Fruit fly (Drosophila melanogaster) whole organism, prepupa: Measurements from ENCODE around the gene Teh1.

Source experiments
- CG10669 ChIP-seq: fragments of 200-800 bp; sonication (Bioruptor generic); optimal IDR thresholded peaks from 3 replicates; lab custom pipeline; 2018; ENCODE audit warnings: missing biosample characterization, mild to moderate bottlenecking, missing genetic modification characterization, moderate library complexity
- CG11294 ChIP-seq: fragments of 200-800 bp; sonication (Bioruptor generic); IDR thresholded peaks from 2 replicates; pipeline ENCODE4 v1.3.6; 2022; ENCODE audit warnings: missing biosample characterization, missing genetic modification characterization
- CG11902 ChIP-seq: fragments of 200-800 bp; sonication (Bioruptor generic); optimal IDR thresholded peaks from 3 replicates; lab custom pipeline; 2016; ENCODE audit warnings: missing biosample characterization, missing genetic modification characterization
- CG15336 ChIP-seq: fragments of 200-800 bp; sonication (Bioruptor generic); IDR thresholded peaks from 2 replicates; pipeline ENCODE4 v1.3.6; 2022; ENCODE audit warnings: missing biosample characterization, missing genetic modification characterization
- CG1621 ChIP-seq: fragments of 200-800 bp; sonication (Bioruptor generic); optimal IDR thresholded peaks from 3 replicates; lab custom pipeline; 2018; ENCODE audit warnings: missing biosample characterization, mild to moderate bottlenecking, missing genetic modification characterization
- CG16779 ChIP-seq: fragments of 200-800 bp; sonication (Bioruptor generic); optimal IDR thresholded peaks from 3 replicates; lab custom pipeline; 2017; ENCODE audit warnings: missing biosample characterization, mild to moderate bottlenecking, missing genetic modification characterization
- CG3032 ChIP-seq: fragments of 200-800 bp; optimal IDR thresholded peaks from 2 replicates; lab custom pipeline; 2019; ENCODE audit warnings: missing biosample characterization, mild to moderate bottlenecking, missing genetic modification characterization, moderate library complexity
- CG31627 ChIP-seq: fragments of 200-800 bp; sonication (Bioruptor generic); optimal IDR thresholded peaks from 3 replicates; lab custom pipeline; 2016; ENCODE audit warnings: missing biosample characterization, missing genetic modification characterization
- CG32006 ChIP-seq: fragments of 200-800 bp; sonication (Bioruptor generic); optimal IDR thresholded peaks from 3 replicates; lab custom pipeline; 2017; ENCODE audit warnings: missing biosample characterization, mild to moderate bottlenecking, missing genetic modification characterization
- CG3919 ChIP-seq: fragments of 200-800 bp; sonication (Bioruptor generic); optimal IDR thresholded peaks from 3 replicates; lab custom pipeline; 2016; ENCODE audit warnings: missing biosample characterization, missing genetic modification characterization
- CG6163 ChIP-seq: fragments of 200-800 bp; sonication (Bioruptor generic); IDR thresholded peaks from 3 replicates; pipeline ENCODE4 v1.3.6; 2022; ENCODE audit warnings: missing biosample characterization, missing genetic modification characterization
- CG6792 ChIP-seq: fragments of 200-800 bp; sonication (Bioruptor generic); optimal IDR thresholded peaks from 3 replicates; lab custom pipeline; 2016; ENCODE audit warnings: missing biosample characterization, missing genetic modification characterization
- CG6854 ChIP-seq: fragments of 200-800 bp; sonication (Bioruptor generic); optimal IDR thresholded peaks from 2 replicates; lab custom pipeline; 2017; ENCODE audit warnings: missing biosample characterization, mild to moderate bottlenecking, missing genetic modification characterization
- CG7368 ChIP-seq: fragments of 200-800 bp; sonication (Bioruptor generic); optimal IDR thresholded peaks from 3 replicates; lab custom pipeline; 2016; ENCODE audit warnings: missing biosample characterization, missing genetic modification characterization
- CG8119 ChIP-seq: fragments of 200-800 bp; sonication (Bioruptor generic); IDR thresholded peaks from 3 replicates; pipeline ENCODE4 v1.3.6; 2022; ENCODE audit warnings: missing biosample characterization, missing genetic modification characterization
- CG8319 ChIP-seq: fragments of 200-800 bp; sonication (Bioruptor generic); optimal IDR thresholded peaks from 3 replicates; lab custom pipeline; 2016; ENCODE audit warnings: missing biosample characterization, missing genetic modification characterization
- CG8632 ChIP-seq: fragments of 200-800 bp; sonication (Bioruptor generic); optimal IDR thresholded peaks from 3 replicates; lab custom pipeline; 2016; ENCODE audit warnings: missing biosample characterization, missing genetic modification characterization
- CG9139 ChIP-seq: fragments of 200-800 bp; sonication (Bioruptor generic); optimal IDR thresholded peaks from 3 replicates; lab custom pipeline; 2017; ENCODE audit warnings: missing biosample characterization, mild to moderate bottlenecking, missing genetic modification characterization
- Eip75B ChIP-seq: fragments of 200-800 bp; sonication (Bioruptor generic); optimal IDR thresholded peaks from 3 replicates; lab custom pipeline; 2016; ENCODE audit warnings: missing biosample characterization, missing genetic modification characterization
- Eip93F ChIP-seq: fragments of 200-800 bp; sonication (Bioruptor generic); optimal IDR thresholded peaks from 2 replicates; lab custom pipeline; 2016; ENCODE audit warnings: missing biosample characterization, mild to moderate bottlenecking, missing genetic modification characterization
- Ets21C ChIP-seq: fragments of 200-800 bp; sonication (Bioruptor generic); optimal IDR thresholded peaks from 3 replicates; lab custom pipeline; 2016; ENCODE audit warnings: missing biosample characterization, missing genetic modification characterization
- Ets96B ChIP-seq: fragments of 200-800 bp; optimal IDR thresholded peaks from 2 replicates; lab custom pipeline; 2019; ENCODE audit warnings: missing biosample characterization, mild to moderate bottlenecking, missing genetic modification characterization, moderate library complexity
- Gug ChIP-seq: fragments of 200-800 bp; sonication (Bioruptor generic); IDR thresholded peaks from 2 replicates; pipeline ENCODE4 v1.3.6; 2022; ENCODE audit warnings: missing biosample characterization, missing genetic modification characterization
- Hr4 ChIP-seq: fragments of 200-800 bp; sonication (Bioruptor generic); optimal IDR thresholded peaks from 3 replicates; lab custom pipeline; 2016; ENCODE audit warnings: missing biosample characterization, missing genetic modification characterization
- Met ChIP-seq: fragments of 200-800 bp; sonication (Bioruptor generic); optimal IDR thresholded peaks from 3 replicates; lab custom pipeline; 2016; ENCODE audit warnings: missing biosample characterization, missing genetic modification characterization
- OdsH ChIP-seq: fragments of 200-800 bp; sonication (Bioruptor generic); optimal IDR thresholded peaks from 3 replicates; lab custom pipeline; 2016; ENCODE audit warnings: missing biosample characterization, missing genetic modification characterization
- Smox ChIP-seq: fragments of 200-800 bp; sonication (Bioruptor generic); optimal IDR thresholded peaks from 3 replicates; lab custom pipeline; 2016; ENCODE audit warnings: missing biosample characterization, missing genetic modification characterization
- Sox14 ChIP-seq: fragments of 200-800 bp; sonication (Bioruptor generic); optimal IDR thresholded peaks from 3 replicates; lab custom pipeline; 2016; ENCODE audit warnings: missing biosample characterization, missing genetic modification characterization
- acj6 ChIP-seq: fragments of 200-800 bp; sonication (Bioruptor generic); optimal IDR thresholded peaks from 3 replicates; lab custom pipeline; 2016; ENCODE audit warnings: missing biosample characterization, missing genetic modification characterization
- cyc ChIP-seq: fragments of 200-800 bp; sonication (Bioruptor generic); optimal IDR thresholded peaks from 3 replicates; lab custom pipeline; 2016; ENCODE audit warnings: missing biosample characterization, missing genetic modification characterization
- dac ChIP-seq: fragments of 200-800 bp; sonication (Bioruptor generic); optimal IDR thresholded peaks from 2 replicates; lab custom pipeline; 2017; ENCODE audit warnings: missing biosample characterization, mild to moderate bottlenecking, missing genetic modification characterization
- dsx ChIP-seq: fragments of 200-800 bp; optimal IDR thresholded peaks from 3 replicates; lab custom pipeline; 2019; ENCODE audit warnings: missing biosample characterization, mild to moderate bottlenecking, missing genetic modification characterization, moderate library complexity; ENCODE audit not compliant: poor library complexity, severe bottlenecking
- eg ChIP-seq: fragments of 200-800 bp; sonication (Bioruptor generic); IDR thresholded peaks from 3 replicates; pipeline ENCODE4 v1.3.6; 2022; ENCODE audit warnings: missing biosample characterization, missing genetic modification characterization
- esn ChIP-seq: fragments of 200-800 bp; sonication (Bioruptor generic); optimal IDR thresholded peaks from 2 replicates; lab custom pipeline; 2016; ENCODE audit warnings: missing biosample characterization, mild to moderate bottlenecking, missing genetic modification characterization, moderate library complexity
- fd59A ChIP-seq: fragments of 200-800 bp; sonication (Bioruptor generic); optimal IDR thresholded peaks from 2 replicates; lab custom pipeline; 2017; ENCODE audit warnings: missing biosample characterization, mild to moderate bottlenecking, missing genetic modification characterization, missing genetic modification reagents
- fd85E ChIP-seq: fragments of 200-800 bp; sonication (Bioruptor generic); optimal IDR thresholded peaks from 3 replicates; lab custom pipeline; 2016; ENCODE audit warnings: missing biosample characterization, missing genetic modification characterization
- fkh ChIP-seq: fragments of 200-800 bp; sonication (Bioruptor generic); optimal IDR thresholded peaks from 3 replicates; lab custom pipeline; 2017; ENCODE audit warnings: missing biosample characterization, mild to moderate bottlenecking, missing genetic modification characterization, moderate library complexity
- net ChIP-seq: fragments of 200-800 bp; sonication (Bioruptor generic); optimal IDR thresholded peaks from 3 replicates; lab custom pipeline; 2016; ENCODE audit warnings: missing biosample characterization, missing genetic modification characterization
- pdm3 ChIP-seq: fragments of 200-800 bp; sonication (Bioruptor generic); optimal IDR thresholded peaks from 3 replicates; lab custom pipeline; 2016; ENCODE audit warnings: missing biosample characterization, missing genetic modification characterization
- salr ChIP-seq, 2 experiments: fragments of 200-800 bp; sonication (Bioruptor generic); optimal IDR thresholded peaks; 3 replicates each; lab custom pipeline; 2016 to 2018; ENCODE audit warnings: missing biosample characterization in 2 of 2, missing genetic modification characterization in 2 of 2, mild to moderate bottlenecking in 1 of 2
- spab ChIP-seq: fragments of 200-800 bp; sonication (Bioruptor generic); optimal IDR thresholded peaks from 2 replicates; lab custom pipeline; 2017; ENCODE audit warnings: missing biosample characterization, mild to moderate bottlenecking, missing genetic modification characterization, missing genetic modification reagents
- ss ChIP-seq, 2 experiments: fragments of 200-800 bp; sonication (Bioruptor generic); optimal IDR thresholded peaks; 2 replicates in 1 of 2; 3 replicates in 1 of 2; lab custom pipeline; 2017 to 2018; ENCODE audit warnings: mild to moderate bottlenecking in 2 of 2, missing biosample characterization in 2 of 2, missing genetic modification characterization in 2 of 2, moderate library complexity in 1 of 2
- svp ChIP-seq: fragments of 200-800 bp; sonication (Bioruptor generic); peaks from one replicate; lab custom pipeline; 2016; ENCODE audit warnings: missing biosample characterization, missing genetic modification characterization
- topi ChIP-seq: fragments of 200-800 bp; sonication (Bioruptor generic); optimal IDR thresholded peaks from 3 replicates; lab custom pipeline; 2016; ENCODE audit warnings: missing biosample characterization, missing genetic modification characterization
- vri ChIP-seq: fragments of 200-800 bp; sonication (Bioruptor generic); optimal IDR thresholded peaks from 3 replicates; lab custom pipeline; 2016; ENCODE audit warnings: missing biosample characterization, mild to moderate bottlenecking, missing genetic modification characterization

Teh1 gene

dm6 chr3R:9875644-9876043 lies 7.7 kb upstream of the Teh1 start:
- TF ChIP-seq CG16779 (tag; lab: Kevin White, UChicago) (no peak), spab (GFP tag; lab: Kevin White, UChicago) (no peak), svp (GFP tag; lab: Kevin White, UChicago) (no peak), CG8319 (GFP tag; lab: Kevin White, UChicago) (no peak), CG8119 (GFP tag; lab: Robert Waterston, UW) (no peak), eg (GFP tag; lab: Robert Waterston, UW) (no peak)

- TF ChIP-seq dsx (GFP tag; lab: Kevin White, UChicago): peak; percentile 100
- no peak for TF ChIP-seq CG1621
- TF ChIP-seq CG15336 (GFP tag; lab: Robert Waterston, UW): 0 out of 2 replicates have a peak, but pooled peaks have one; percentile 39
- TF ChIP-seq CG11294 (GFP tag; lab: Robert Waterston, UW): no peak
- peak; percentile 16 for TF ChIP-seq Sox14 (GFP tag; lab: Kevin White, UChicago)
- no peak for TF ChIP-seq CG8632 (GFP tag; lab: Kevin White, UChicago)
- TF ChIP-seq vri (GFP tag; lab: Kevin White, UChicago): peak; percentile 56
- peak; percentile 35 for TF ChIP-seq Eip93F (GFP tag; lab: Kevin White, UChicago)
- TF ChIP-seq eg (GFP tag; lab: Robert Waterston, UW): peak; percentile 39; the same call in 2 of the 3 replicates
- peak; percentile 36 for TF ChIP-seq CG6854 (GFP tag; lab: Kevin White, UChicago)
- peak; percentile 39; the same call in 1 of the 3 replicates for TF ChIP-seq CG6163
- TF ChIP-seq fkh (GFP tag; lab: Kevin White, UChicago): peak; percentile 5
These were observed 6.3 kb upstream of the Teh1 start, which contains the start of the genes CG46467 and Glut4EF for dm6 chr3R:9874118-9874808. CG46467 (plus strand) TSS chr3R:9874681. Glut4EF (plus strand) TSS chr3R:9874681.

dm6 chr3R:9873753-9874117 lies 5.8 kb upstream of the Teh1 start:
- TF ChIP-seq salr (GFP tag; optimal IDR thresholded peaks at IDR 0.05; lab: Kevin White, UChicago) (peak; percentile 11 to 87), CG10669 (GFP tag; lab: Kevin White, UChicago) (peak; percentile 70), Smox (GFP tag; lab: Kevin White, UChicago) (peak; percentile 78), OdsH (peak; percentile 91), Eip93F (GFP tag; lab: Kevin White, UChicago) (peak; percentile 7), dsx (GFP tag; lab: Kevin White, UChicago) (no peak), CG11902 (peak; percentile 87), Gug (GFP tag; lab: Robert Waterston, UW) (peak; percentile 81), CG15336 (GFP tag; lab: Robert Waterston, UW) (peak; percentile 89), esn (GFP tag; lab: Kevin White, UChicago) (peak; percentile 89), svp (GFP tag; lab: Kevin White, UChicago) (peak; percentile 91), cyc (GFP tag; lab: Kevin White, UChicago) (peak; percentile 87), Hr4 (GFP tag; lab: Kevin White, UChicago) (peak; percentile 95), dac (peak; percentile 90), fd59A (GFP tag; lab: Kevin White, UChicago) (peak; percentile 52), CG31627 (GFP tag; lab: Kevin White, UChicago) (peak; percentile 89), CG7368 (GFP tag; lab: Kevin White, UChicago) (peak; percentile 79), ss (GFP tag; optimal IDR thresholded peaks at IDR 0.05; lab: Kevin White, UChicago) (peak in 1 of 2 experiments; percentile 10), CG6792 (GFP tag; lab: Kevin White, UChicago) (peak; percentile 86), CG6163 (peak; percentile 72), Ets21C (GFP tag; lab: Kevin White, UChicago) (peak; percentile 79), CG9139 (GFP tag; lab: Kevin White, UChicago) (no peak), fd85E (GFP tag; lab: Kevin White, UChicago) (peak; percentile 68), CG3032 (tag; lab: Kevin White, UChicago) (peak; percentile 58), Met (GFP tag; lab: Kevin White, UChicago) (peak; percentile 86), CG8119 (GFP tag; lab: Robert Waterston, UW) (peak; percentile 91), CG8319 (GFP tag; lab: Kevin White, UChicago) (peak; percentile 42), Eip75B (GFP tag; lab: Kevin White, UChicago) (peak; percentile 89), Ets96B (tag; lab: Kevin White, UChicago) (peak; percentile 59), CG3919 (peak; percentile 88), CG6854 (GFP tag; lab: Kevin White, UChicago) (peak; percentile 45), topi (peak; percentile 91), CG32006 (peak; percentile 98), acj6 (GFP tag; lab: Kevin White, UChicago) (peak; percentile 84), net (GFP tag; lab: Kevin White, UChicago) (peak; percentile 88), fkh (GFP tag; lab: Kevin White, UChicago) (peak; percentile 33), pdm3 (GFP tag; lab: Kevin White, UChicago) (peak; percentile 92)
